Worm (Caenorhabditis elegans): ENCODE results near the gene sra-39.

sra-39 gene

DNA sequence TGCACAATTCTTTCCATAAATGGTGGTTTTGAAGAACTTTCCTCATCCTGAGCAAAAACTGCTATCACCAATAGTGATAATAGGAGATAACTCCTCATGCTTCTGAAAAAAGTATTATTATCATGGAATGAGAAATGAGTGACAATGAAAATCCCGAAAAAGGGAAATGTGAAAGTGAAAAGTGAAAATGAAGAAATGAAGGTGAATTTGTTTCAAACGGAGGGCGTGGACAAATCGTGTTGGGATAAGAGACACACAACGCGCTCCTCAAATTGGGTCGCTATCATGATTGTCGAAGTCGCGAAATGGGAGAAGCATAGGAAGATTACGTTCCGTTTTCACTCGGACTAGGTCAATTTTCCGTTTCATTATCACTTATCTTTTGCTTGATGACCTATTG, 39.0 kb downstream of the sra-39 start, which contains the start of gene M03B6.3:
TSS of gene M03B6.3 (minus strand) at position 102 of the 400 bp plus-strand sequence.
- TF ChIP-seq fkh-10 (GFP tag; optimal IDR thresholded peaks at IDR 0.05) (no peak), nhr-23 (tag; optimal IDR thresholded peaks at IDR 0.05) (peak; percentile 3)

DNA sequence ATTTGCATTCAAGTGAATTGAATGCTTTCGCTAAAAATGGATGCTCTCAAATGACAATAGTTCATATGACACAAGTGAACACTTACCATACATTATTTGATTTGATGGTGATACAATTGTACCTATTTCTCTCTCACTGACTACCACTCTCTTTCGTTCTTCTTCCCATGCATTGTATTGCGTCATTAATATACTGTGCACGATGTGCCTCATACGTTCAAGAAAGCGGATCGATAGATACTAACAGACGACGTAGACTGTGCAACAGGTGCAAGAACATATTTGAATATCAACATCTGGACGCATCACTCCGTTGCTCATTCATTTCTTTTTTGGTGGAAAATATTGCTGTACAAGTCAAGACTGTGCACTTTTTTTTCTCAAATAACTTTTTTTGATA, 44.5 kb downstream of the sra-39 start, which contains the start of gene M03B6.4:
TSS of gene M03B6.4 (plus strand) at position 149 of the 400 bp plus-strand sequence.
- TF ChIP-seq hmg-11 (tag; optimal IDR thresholded peaks at IDR 0.05) = no peak
- no peak for TF ChIP-seq nhr-25 (tag; optimal IDR thresholded peaks at IDR 0.05)
- no peak for TF ChIP-seq nhr-67 (tag; optimal IDR thresholded peaks at IDR 0.05)
- no peak for TF ChIP-seq pqm-1 (tag; optimal IDR thresholded peaks at IDR 0.05)
- TF ChIP-seq pha-4 (tag; optimal IDR thresholded peaks at IDR 0.05) = no peak
- no peak for TF ChIP-seq egl-27 (tag; optimal IDR thresholded peaks at IDR 0.05)
- TF ChIP-seq elt-3 (tag; optimal IDR thresholded peaks at IDR 0.05) = no peak
- no peak for TF ChIP-seq unc-62 (GFP tag; optimal IDR thresholded peaks at IDR 0.05)
- TF ChIP-seq aly-2 (tag; optimal IDR thresholded peaks at IDR 0.05) = no peak
- no peak for TF ChIP-seq lsy-12 (tag; optimal IDR thresholded peaks at IDR 0.05)
- no peak for TF ChIP-seq unc-39 (tag; optimal IDR thresholded peaks at IDR 0.05)
- TF ChIP-seq nhr-237 (tag; optimal IDR thresholded peaks at IDR 0.05) = no peak
- no peak for TF ChIP-seq eor-1 (tag; optimal IDR thresholded peaks at IDR 0.05)
- no peak for TF ChIP-seq zag-1 (tag; optimal IDR thresholded peaks at IDR 0.05)
- TF ChIP-seq ztf-11 (tag; optimal IDR thresholded peaks at IDR 0.05) = no peak

DNA sequence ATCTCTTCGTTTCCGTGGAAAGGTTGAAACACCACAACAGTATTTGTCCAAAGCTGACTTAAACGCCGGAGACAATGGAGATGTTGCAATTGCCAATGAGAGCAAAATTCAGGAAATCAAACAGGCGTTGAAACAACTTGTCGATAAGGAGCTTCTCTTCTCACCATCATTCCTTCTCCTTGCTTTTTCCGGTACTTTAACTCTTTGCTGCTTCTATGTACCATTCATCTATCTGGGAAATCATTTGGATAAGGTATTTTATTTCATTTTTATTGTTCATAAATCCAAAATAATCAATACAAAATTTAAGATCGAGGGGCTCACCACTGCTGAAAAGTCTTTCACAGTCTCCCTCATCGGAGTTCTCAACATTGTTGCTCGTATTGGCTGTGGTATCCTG, 47.3 kb downstream of the sra-39 start:
- TF ChIP-seq lin-15B (tag; optimal IDR thresholded peaks at IDR 0.05) (no peak), elt-1 (tag; optimal IDR thresholded peaks at IDR 0.05) (no peak), snpc-4 (tag; optimal IDR thresholded peaks at IDR 0.05) (no peak), ama-1 (optimal IDR thresholded peaks at IDR 0.05) (no peak), nhr-237 (tag; optimal IDR thresholded peaks at IDR 0.05) (no peak), ceh-16 (tag; optimal IDR thresholded peaks at IDR 0.05) (no peak), nfya-1 (tag; optimal IDR thresholded peaks at IDR 0.05; ENCODE audit: insufficient read depth) (no peak), sea-2 (GFP tag; optimal IDR thresholded peaks at IDR 0.05) (no peak), nhr-43 (tag; optimal IDR thresholded peaks at IDR 0.05; ENCODE audit: poor library complexity, severe bottlenecking) (no peak), ceh-28 (tag; optimal IDR thresholded peaks at IDR 0.05) (no peak), ceh-9 (tag; optimal IDR thresholded peaks at IDR 0.05) (no peak), lsy-12 (tag; optimal IDR thresholded peaks at IDR 0.05) (no peak)

DNA sequence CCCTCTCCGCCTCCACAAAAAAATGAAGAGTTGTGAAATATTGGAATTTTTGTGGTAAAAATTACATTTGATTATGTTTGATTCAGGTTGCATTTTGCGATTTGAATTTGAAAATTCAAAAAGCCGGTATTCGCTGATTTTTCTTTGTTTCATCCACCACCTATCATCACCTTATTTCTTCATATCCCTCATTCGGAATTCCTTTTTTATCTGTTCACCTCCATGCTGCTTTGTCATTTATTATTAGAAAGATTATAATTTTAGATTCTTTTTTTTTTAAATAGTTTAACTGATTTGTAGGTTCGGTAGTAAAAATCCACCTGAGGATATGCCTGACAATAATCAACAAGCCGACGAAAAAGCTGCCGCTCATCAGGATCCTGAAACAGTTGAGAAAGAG, 50.6 kb downstream of the sra-39 start, which contains the start of gene mct-3:
TSS of gene mct-3 (plus strand) at position 301 of the 400 bp plus-strand sequence.
- TF ChIP-seq unc-39 (tag; optimal IDR thresholded peaks at IDR 0.05) (no peak), lin-15B (tag; optimal IDR thresholded peaks at IDR 0.05) (no peak), lin-39 (tag; optimal IDR thresholded peaks at IDR 0.05) (no peak), mdl-1 (tag; optimal IDR thresholded peaks at IDR 0.05) (no peak), hmg-11 (tag; optimal IDR thresholded peaks at IDR 0.05) (no peak), nhr-76 (tag; optimal IDR thresholded peaks at IDR 0.05) (no peak), tbx-2 (tag; optimal IDR thresholded peaks at IDR 0.05) (no peak), egl-27 (tag; optimal IDR thresholded peaks at IDR 0.05) (no peak), eor-1 (tag; optimal IDR thresholded peaks at IDR 0.05) (no peak), ceh-9 (tag; optimal IDR thresholded peaks at IDR 0.05) (no peak), zag-1 (tag; optimal IDR thresholded peaks at IDR 0.05) (no peak)

DNA sequence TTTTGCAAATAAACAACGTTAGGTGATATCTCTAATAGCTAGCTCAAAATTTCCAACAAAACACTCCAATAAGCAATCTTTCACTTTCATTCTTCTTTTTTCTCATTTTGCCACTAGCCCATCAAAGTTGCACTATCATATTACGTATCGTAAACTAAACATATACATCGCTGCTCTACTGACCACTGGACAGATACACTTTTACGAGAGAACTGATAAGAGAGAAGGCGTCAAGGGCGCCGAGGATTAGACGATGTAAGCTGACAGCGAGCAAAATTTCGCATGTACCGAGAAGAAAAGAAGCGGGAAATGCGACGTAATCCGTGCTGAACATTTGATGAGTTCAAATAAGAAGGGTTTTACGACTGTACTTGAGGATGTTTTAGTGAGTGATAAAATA, 51.6 kb downstream of the sra-39 start:
- peak; percentile 31 for TF ChIP-seq pqm-1 (tag; optimal IDR thresholded peaks at IDR 0.05)
- peak; percentile 37 for TF ChIP-seq egl-5 (tag; optimal IDR thresholded peaks at IDR 0.05)
- no peak for TF ChIP-seq nhr-76 (tag; optimal IDR thresholded peaks at IDR 0.05)
- TF ChIP-seq elt-2 (tag; optimal IDR thresholded peaks at IDR 0.05) = peak; percentile 24

DNA sequence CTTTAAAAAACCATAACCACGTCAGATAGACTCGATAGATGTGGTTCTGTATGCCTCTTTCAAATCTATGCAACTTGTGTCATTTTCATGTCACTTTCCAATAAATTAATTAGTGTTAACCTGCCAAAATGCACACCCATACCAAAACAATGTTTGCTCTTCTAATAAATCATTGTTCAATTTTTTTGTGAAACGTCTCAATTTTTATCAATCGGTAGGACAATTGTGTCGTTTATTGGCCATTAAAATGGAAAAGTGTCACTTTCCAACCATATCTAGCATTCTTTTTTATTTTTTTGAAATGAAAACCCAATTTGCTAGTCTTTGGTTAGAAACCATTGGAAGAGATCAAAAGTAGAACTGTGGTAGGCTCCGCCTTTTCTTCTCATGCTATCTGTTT, 52.9 kb downstream of the sra-39 start:
- TF ChIP-seq lin-15B (tag; optimal IDR thresholded peaks at IDR 0.05) (no peak), elt-2 (tag; optimal IDR thresholded peaks at IDR 0.05) (peak; percentile 51), nhr-77 (tag; optimal IDR thresholded peaks at IDR 0.05) (no peak)

Data from whole organism, L3 larva.